Fruit fly (Drosophila melanogaster): ENCODE measurements around the gene Yp3.

Gene Yp3

DNA sequence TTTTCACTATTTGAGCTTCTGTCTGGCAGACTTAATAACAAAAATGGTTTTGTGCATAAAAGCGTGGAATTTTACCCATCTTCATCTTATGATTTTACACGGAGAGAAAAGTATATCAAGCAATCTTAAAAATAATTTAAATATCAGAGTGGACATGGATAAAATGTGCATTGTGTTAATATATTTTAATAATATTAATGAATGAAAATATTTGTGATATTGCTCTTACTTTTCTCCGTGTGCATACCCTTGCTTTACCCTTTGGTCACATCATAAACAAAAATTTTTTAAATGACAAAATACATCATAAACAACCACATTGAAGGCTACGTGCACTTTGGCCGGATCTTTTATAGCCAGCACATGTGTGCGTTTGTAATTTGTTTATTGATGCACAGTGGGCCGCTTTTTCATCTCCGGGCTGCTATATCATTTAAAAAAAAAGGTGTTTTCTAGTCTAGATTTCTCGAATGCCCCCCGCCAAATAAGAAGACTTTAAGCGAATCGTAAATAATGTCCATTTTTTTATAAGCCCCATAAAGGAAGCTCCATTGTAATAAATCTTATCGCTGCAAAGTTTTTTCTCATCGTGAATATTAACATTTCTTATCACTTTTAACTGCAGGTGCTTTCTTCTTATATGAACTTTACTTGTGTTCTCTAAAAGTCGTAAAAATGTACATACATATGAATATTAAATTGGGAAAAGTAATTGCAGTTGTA lies 5.2 kb downstream of the Yp3 start:
- TF ChIP-seq HLH106 (tag; optimal IDR thresholded peaks at IDR 0.05): peak; percentile 3
- no peak for TF ChIP-seq usp (GFP tag; optimal IDR thresholded peaks at IDR 0.05)
- TF ChIP-seq sage (GFP tag; optimal IDR thresholded peaks at IDR 0.05): no peak
- peak; percentile 20 for TF ChIP-seq psq (GFP tag; optimal IDR thresholded peaks at IDR 0.05)
- no peak for TF ChIP-seq woc (GFP tag; optimal IDR thresholded peaks at IDR 0.05)
- no peak for TF ChIP-seq dsf (GFP tag; optimal IDR thresholded peaks at IDR 0.05; ENCODE audit: borderline replicate concordance)
- TF ChIP-seq GATAd (GFP tag; optimal IDR thresholded peaks at IDR 0.05): no peak
- peak; percentile 30 for TF ChIP-seq ey (GFP tag; optimal IDR thresholded peaks at IDR 0.05)
- peak in 1 of 2 experiments; percentile 31 for TF ChIP-seq foxo (GFP tag; optimal IDR thresholded peaks at IDR 0.05)
- TF ChIP-seq OdsH (GFP tag; optimal IDR thresholded peaks at IDR 0.05): peak; percentile 2
- TF ChIP-seq Hnf4 (GFP tag; optimal IDR thresholded peaks at IDR 0.05): no peak
- peak; percentile 15 for TF ChIP-seq Sp1 (GFP tag; optimal IDR thresholded peaks at IDR 0.05)
- TF ChIP-seq rgr (GFP tag; optimal IDR thresholded peaks at IDR 0.05): peak; percentile 28
- no peak for TF ChIP-seq sv (GFP tag; optimal IDR thresholded peaks at IDR 0.05)
- peak; percentile 34 for TF ChIP-seq h (GFP tag; optimal IDR thresholded peaks at IDR 0.05)
- no peak for TF ChIP-seq tai (GFP tag; optimal IDR thresholded peaks at IDR 0.05)
- TF ChIP-seq dl (GFP tag; optimal IDR thresholded peaks at IDR 0.05; ENCODE audit: insufficient read depth in 1 of 2, partially characterized antibody in 2 of 2): no peak
- no peak for TF ChIP-seq Dfd (GFP tag; optimal IDR thresholded peaks at IDR 0.05)
- peak; percentile 37 for TF ChIP-seq fru (GFP tag; optimal IDR thresholded peaks at IDR 0.05)
- no peak for TF ChIP-seq CG9705 (GFP tag; optimal IDR thresholded peaks at IDR 0.05)

DNA sequence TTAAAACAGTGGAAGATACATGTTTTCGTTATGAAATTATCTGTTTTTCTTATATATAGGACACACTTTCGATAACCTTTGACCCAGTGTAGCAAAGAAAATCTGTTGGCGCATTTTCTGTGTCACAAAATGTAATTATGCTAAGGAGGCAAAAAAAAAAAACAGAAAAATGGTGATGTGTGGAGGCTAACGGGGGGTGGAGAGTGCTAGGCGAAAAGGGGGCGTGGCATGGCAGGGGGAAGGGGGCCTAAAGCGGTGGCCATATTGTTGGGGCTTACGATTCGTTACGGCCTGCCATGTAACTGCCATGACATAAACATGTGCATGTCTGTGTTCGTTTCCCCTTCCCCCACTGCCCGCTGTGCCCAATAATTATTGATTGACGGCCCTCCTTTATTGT lies 5.9 kb downstream of the Yp3 start:
- TF ChIP-seq psq (GFP tag; optimal IDR thresholded peaks at IDR 0.05) (no peak), pan (optimal IDR thresholded peaks at IDR 0.05) (no peak), CG9705 (GFP tag; optimal IDR thresholded peaks at IDR 0.05) (no peak), CG32264 (GFP tag; optimal IDR thresholded peaks at IDR 0.05) (no peak), Hnf4 (GFP tag; optimal IDR thresholded peaks at IDR 0.05) (no peak), Rel (GFP tag; optimal IDR thresholded peaks at IDR 0.05) (no peak), Rel (tag; optimal IDR thresholded peaks at IDR 0.05) (no peak), tai (GFP tag; optimal IDR thresholded peaks at IDR 0.05) (no peak), jim (GFP tag; optimal IDR thresholded peaks at IDR 0.05) (no peak), dmrt93B (GFP tag; optimal IDR thresholded peaks at IDR 0.05) (no peak), HLH106 (tag; optimal IDR thresholded peaks at IDR 0.05) (no peak), Myc (optimal IDR thresholded peaks at IDR 0.05) (no peak), OdsH (GFP tag; optimal IDR thresholded peaks at IDR 0.05) (no peak), sv (GFP tag; optimal IDR thresholded peaks at IDR 0.05) (no peak), fru (GFP tag; optimal IDR thresholded peaks at IDR 0.05) (no peak), brk (GFP tag; optimal IDR thresholded peaks at IDR 0.05) (no peak), usp (GFP tag; optimal IDR thresholded peaks at IDR 0.05) (no peak), foxo (GFP tag; optimal IDR thresholded peaks at IDR 0.05) (no peak), Jra (GFP tag; optimal IDR thresholded peaks at IDR 0.05) (no peak), Dif (GFP tag; optimal IDR thresholded peaks at IDR 0.05; ENCODE audit: partially characterized antibody) (no peak), Abd-B (GFP tag; optimal IDR thresholded peaks at IDR 0.05) (no peak)

DNA sequence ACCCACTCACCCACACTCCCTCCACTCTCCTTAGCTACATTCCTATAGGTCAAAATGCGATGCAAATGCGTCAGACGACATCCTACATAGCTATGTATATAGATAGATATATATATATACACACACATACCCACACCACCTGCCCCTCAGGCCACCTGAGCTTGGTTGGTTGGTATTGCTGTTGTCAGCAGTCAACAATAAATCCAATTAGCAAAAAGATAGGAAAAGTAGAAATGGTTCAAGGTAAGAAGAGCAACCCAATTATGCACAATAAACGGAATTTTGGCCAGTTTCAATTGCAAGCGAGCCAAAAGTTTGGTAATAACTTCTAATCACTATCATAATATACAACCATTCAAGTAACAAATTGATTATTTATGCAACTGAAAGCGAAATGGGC lies 7.1 kb downstream of the Yp3 start:
- TF ChIP-seq psq (GFP tag; optimal IDR thresholded peaks at IDR 0.05) (no peak), Hnf4 (GFP tag; optimal IDR thresholded peaks at IDR 0.05) (no peak), h (GFP tag; optimal IDR thresholded peaks at IDR 0.05) (no peak), Dfd (GFP tag; optimal IDR thresholded peaks at IDR 0.05) (no peak), dmrt93B (GFP tag; optimal IDR thresholded peaks at IDR 0.05) (no peak), Sp1 (GFP tag; optimal IDR thresholded peaks at IDR 0.05) (no peak), fru (GFP tag; optimal IDR thresholded peaks at IDR 0.05) (no peak), Vsx2 (GFP tag; optimal IDR thresholded peaks at IDR 0.05; ENCODE audit: partially characterized antibody) (no peak), sage (GFP tag; optimal IDR thresholded peaks at IDR 0.05) (no peak), rgr (GFP tag; optimal IDR thresholded peaks at IDR 0.05) (no peak), Hr83 (GFP tag; optimal IDR thresholded peaks at IDR 0.05; ENCODE audit: poor library complexity, severe bottlenecking) (no peak), Mio (GFP tag; optimal IDR thresholded peaks at IDR 0.05) (no peak), Myc (optimal IDR thresholded peaks at IDR 0.05) (no peak), brk (GFP tag; optimal IDR thresholded peaks at IDR 0.05) (no peak)

Data from whole organism, wandering third instar larva.